Comparison of ENCODE assay signal across 3 fruit fly cellular contexts in the genomic region with DNA sequence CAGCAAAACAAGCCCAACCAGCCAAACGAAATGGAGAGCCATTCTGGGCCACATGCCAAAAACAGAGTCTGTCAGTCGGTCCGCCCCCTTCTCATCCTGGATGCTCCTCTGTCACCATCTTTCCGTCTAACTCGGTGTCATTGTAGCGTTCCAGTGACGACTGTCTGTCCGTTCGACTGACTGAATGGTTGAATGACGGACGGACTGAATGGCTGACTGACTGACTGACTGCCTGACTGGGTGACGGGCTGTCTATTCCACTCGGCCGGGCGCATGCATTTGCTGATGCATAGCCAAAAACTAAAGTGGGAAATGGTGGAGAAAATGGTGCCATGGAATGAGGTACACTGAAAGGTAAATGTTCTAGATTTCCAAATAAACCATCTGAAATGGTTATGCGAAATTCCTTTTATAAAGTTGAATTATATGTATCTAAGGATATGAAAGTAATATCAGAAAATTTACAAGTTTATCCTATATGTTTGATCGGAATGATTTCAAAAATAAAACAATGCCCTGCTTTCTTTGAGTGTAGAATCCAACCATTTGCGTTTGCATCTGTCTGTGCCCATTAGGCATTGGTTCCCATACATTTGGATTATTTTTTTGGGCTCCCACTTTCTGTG.
A peak's percentile ranks its signal among the peaks of the same experiment; 100 is the strongest.
TF ChIP-seq lines count a peak whose summit lies in the region.

No protein-coding gene starts in this region.

- no peak for TF ChIP-seq CTCF in whole organism, embryonic (GFP tag; optimal IDR thresholded peaks at IDR 0.05; lab: Kevin White, UChicago)

TF ChIP-seq in whole organism, embryonic, 481 proteins besides CTCF, POLR2A, EP300 and RAD21 (continues in another document):
- TF ChIP-seq CG14441 (GFP tag; IDR thresholded peaks at IDR 0.05; lab: Robert Waterston, UW) = 0 out of 2 replicates have a peak, but pooled peaks have one; percentile 37
- peak; percentile 47 for TF ChIP-seq CG13424 (tag; optimal IDR thresholded peaks at IDR 0.05; lab: Kevin White, UChicago)
- TF ChIP-seq sna (GFP tag; IDR thresholded peaks at IDR 0.05; lab: Robert Waterston, UW; ENCODE audit: partially characterized antibody) = no peak
- peak; percentile 22 for TF ChIP-seq CG15269 (tag; optimal IDR thresholded peaks at IDR 0.05; lab: Kevin White, UChicago)
- TF ChIP-seq row (GFP tag; IDR thresholded peaks at IDR 0.05; lab: Robert Waterston, UW) = peak; percentile 67
- TF ChIP-seq D (optimal IDR thresholded peaks at IDR 0.05; lab: Kevin White, UChicago) = no peak
- TF ChIP-seq D (GFP tag; optimal IDR thresholded peaks at IDR 0.05; lab: Kevin White, UChicago) = peak; percentile 48
- TF ChIP-seq lab (GFP tag; optimal IDR thresholded peaks at IDR 0.05; lab: Kevin White, UChicago) = peak; percentile 36
- no peak for TF ChIP-seq CG6175 (GFP tag; IDR thresholded peaks at IDR 0.05; lab: Robert Waterston, UW)
- TF ChIP-seq dati (GFP tag; IDR thresholded peaks at IDR 0.05; lab: Robert Waterston, UW) = no peak
- peak; percentile 28; the same call in 1 of the 2 replicates for TF ChIP-seq wor (GFP tag; IDR thresholded peaks at IDR 0.05; lab: Robert Waterston, UW)
- TF ChIP-seq vvl (GFP tag; IDR thresholded peaks at IDR 0.05; lab: Robert Waterston, UW) = 0 out of 2 replicates have a peak, but pooled peaks have one; percentile 10
- peak; percentile 14 for TF ChIP-seq CG1233 (GFP tag; optimal IDR thresholded peaks at IDR 0.05; lab: Kevin White, UChicago)
- peak; percentile 53 for TF ChIP-seq lmd (GFP tag; IDR thresholded peaks at IDR 0.05; lab: Robert Waterston, UW)
- no peak for TF ChIP-seq Hr39 (optimal IDR thresholded peaks at IDR 0.05; lab: Kevin White, UChicago)
- peak; percentile 28; the same call in 1 of the 2 replicates for TF ChIP-seq Rx (GFP tag; IDR thresholded peaks at IDR 0.05; lab: Robert Waterston, UW)
- TF ChIP-seq Oli (tag; optimal IDR thresholded peaks at IDR 0.05; lab: Kevin White, UChicago) = peak; percentile 32
- no peak for TF ChIP-seq pan (optimal IDR thresholded peaks at IDR 0.05; lab: Kevin White, UChicago)
- TF ChIP-seq pan (GFP tag; optimal IDR thresholded peaks at IDR 0.05 in 1 of 2, IDR thresholded peaks at IDR 0.05 in 1 of 2) = peak in 1 of 2 experiments; percentile 51
- no peak for TF ChIP-seq tup (GFP tag; optimal IDR thresholded peaks at IDR 0.05; lab: Kevin White, UChicago)
- peak; percentile 2 for TF ChIP-seq CG4424 (GFP tag; optimal IDR thresholded peaks at IDR 0.05; lab: Kevin White, UChicago)
- TF ChIP-seq chn (GFP tag; optimal IDR thresholded peaks at IDR 0.05; lab: Kevin White, UChicago) = no peak
- no peak for TF ChIP-seq Opbp (GFP tag; IDR thresholded peaks at IDR 0.05; lab: Robert Waterston, UW; ENCODE audit: partially characterized antibody)
- TF ChIP-seq Drgx (GFP tag; IDR thresholded peaks at IDR 0.05; lab: Robert Waterston, UW) = peak; percentile 21; the same call in 1 of the 2 replicates
- peak; percentile 34 for TF ChIP-seq ind (GFP tag; optimal IDR thresholded peaks at IDR 0.05; lab: Kevin White, UChicago)
- peak; percentile 66 for TF ChIP-seq fd96Cb (tag; optimal IDR thresholded peaks at IDR 0.05; lab: Kevin White, UChicago)

TF ChIP-seq in whole organism, prepupa, 60 proteins besides CTCF, POLR2A, EP300 and RAD21 (continues in another document):
- TF ChIP-seq CG6276 (GFP tag; optimal IDR thresholded peaks at IDR 0.05; lab: Kevin White, UChicago) = peak; percentile 42
- no peak for TF ChIP-seq acj6 (GFP tag; optimal IDR thresholded peaks at IDR 0.05; lab: Kevin White, UChicago)
- TF ChIP-seq dsx (GFP tag; optimal IDR thresholded peaks at IDR 0.05; lab: Kevin White, UChicago; ENCODE audit: poor library complexity, severe bottlenecking) = no peak
- TF ChIP-seq CG11902 (GFP tag; optimal IDR thresholded peaks at IDR 0.05; lab: Kevin White, UChicago) = no peak
- TF ChIP-seq CG6854 (GFP tag; optimal IDR thresholded peaks at IDR 0.05; lab: Kevin White, UChicago) = no peak
- no peak for TF ChIP-seq CG4318 (GFP tag; optimal IDR thresholded peaks at IDR 0.05; lab: Kevin White, UChicago)
- TF ChIP-seq achi (GFP tag; optimal IDR thresholded peaks at IDR 0.05; lab: Kevin White, UChicago) = no peak
- TF ChIP-seq CG6792 (GFP tag; optimal IDR thresholded peaks at IDR 0.05; lab: Kevin White, UChicago) = no peak
- no peak for TF ChIP-seq CG7368 (GFP tag; optimal IDR thresholded peaks at IDR 0.05; lab: Kevin White, UChicago)
- no peak for TF ChIP-seq CG1621 (tag; optimal IDR thresholded peaks at IDR 0.05; lab: Kevin White, UChicago)
- TF ChIP-seq Eip78C (GFP tag; lab: Kevin White, UChicago) = peak; percentile 22
- no peak for TF ChIP-seq CG11294 (GFP tag; IDR thresholded peaks at IDR 0.05; lab: Robert Waterston, UW)
- TF ChIP-seq CG3919 (GFP tag; optimal IDR thresholded peaks at IDR 0.05; lab: Kevin White, UChicago) = peak; percentile 15
- TF ChIP-seq esn (GFP tag; optimal IDR thresholded peaks at IDR 0.05; lab: Kevin White, UChicago) = no peak
- TF ChIP-seq CG15336 (GFP tag; IDR thresholded peaks at IDR 0.05; lab: Robert Waterston, UW) = peak; percentile 50
- no peak for TF ChIP-seq CG3032 (tag; optimal IDR thresholded peaks at IDR 0.05; lab: Kevin White, UChicago)
- TF ChIP-seq CG8319 (GFP tag; optimal IDR thresholded peaks at IDR 0.05; lab: Kevin White, UChicago) = no peak
- TF ChIP-seq pdm3 (GFP tag; optimal IDR thresholded peaks at IDR 0.05; lab: Kevin White, UChicago) = no peak
- no peak for TF ChIP-seq CG6808 (GFP tag; optimal IDR thresholded peaks at IDR 0.05; lab: Kevin White, UChicago)
- no peak for TF ChIP-seq OdsH (GFP tag; optimal IDR thresholded peaks at IDR 0.05; lab: Kevin White, UChicago)
- TF ChIP-seq Sox102F (GFP tag; optimal IDR thresholded peaks at IDR 0.05; lab: Kevin White, UChicago) = no peak
- peak; percentile 20 for TF ChIP-seq Hr4 (GFP tag; optimal IDR thresholded peaks at IDR 0.05; lab: Kevin White, UChicago)
- no peak for TF ChIP-seq fd59A (GFP tag; optimal IDR thresholded peaks at IDR 0.05; lab: Kevin White, UChicago)
- TF ChIP-seq CG34406 (GFP tag; optimal IDR thresholded peaks at IDR 0.05; lab: Kevin White, UChicago) = no peak
- TF ChIP-seq topi (GFP tag; optimal IDR thresholded peaks at IDR 0.05; lab: Kevin White, UChicago) = no peak
- TF ChIP-seq salr (GFP tag; optimal IDR thresholded peaks at IDR 0.05; lab: Kevin White, UChicago) = no peak
- no peak for TF ChIP-seq svp (GFP tag; lab: Kevin White, UChicago)
- TF ChIP-seq Hr39 (GFP tag; optimal IDR thresholded peaks at IDR 0.05; lab: Kevin White, UChicago) = no peak
- TF ChIP-seq dac (GFP tag; optimal IDR thresholded peaks at IDR 0.05; lab: Kevin White, UChicago) = no peak
- TF ChIP-seq cyc (GFP tag; optimal IDR thresholded peaks at IDR 0.05; lab: Kevin White, UChicago) = no peak
- TF ChIP-seq fd85E (GFP tag; optimal IDR thresholded peaks at IDR 0.05; lab: Kevin White, UChicago) = no peak
- no peak for TF ChIP-seq Hr38 (GFP tag; optimal IDR thresholded peaks at IDR 0.05; lab: Kevin White, UChicago)

TF ChIP-seq in whole organism, pupa, 21 proteins besides CTCF, POLR2A, EP300 and RAD21:
- TF ChIP-seq rn (GFP tag; IDR thresholded peaks at IDR 0.05; lab: Robert Waterston, UW) = no peak
- 0 out of 3 replicates have a peak, but pooled peaks have one; percentile 26 for TF ChIP-seq fd96Ca (GFP tag; IDR thresholded peaks at IDR 0.05; lab: Robert Waterston, UW)
- TF ChIP-seq CG12605 (GFP tag; IDR thresholded peaks at IDR 0.05; lab: Robert Waterston, UW) = no peak
- TF ChIP-seq CG15710 (tag; optimal IDR thresholded peaks at IDR 0.05; lab: Kevin White, UChicago) = no peak
- no peak for TF ChIP-seq Pif1A (GFP tag; optimal IDR thresholded peaks at IDR 0.05; lab: Kevin White, UChicago)
- no peak for TF ChIP-seq EcR (GFP tag; optimal IDR thresholded peaks at IDR 0.05; lab: Kevin White, UChicago)
- no peak for TF ChIP-seq D1 (tag; optimal IDR thresholded peaks at IDR 0.05; lab: Kevin White, UChicago)
- no peak for TF ChIP-seq CG9948 (tag; optimal IDR thresholded peaks at IDR 0.05; lab: Kevin White, UChicago)
- TF ChIP-seq CG34367 (tag; optimal IDR thresholded peaks at IDR 0.05; lab: Kevin White, UChicago) = no peak
- TF ChIP-seq CG8159 (tag; optimal IDR thresholded peaks at IDR 0.05; lab: Kevin White, UChicago) = no peak
- TF ChIP-seq CG13204 (GFP tag; optimal IDR thresholded peaks at IDR 0.05; lab: Kevin White, UChicago) = no peak
- TF ChIP-seq Snoo (tag; optimal IDR thresholded peaks at IDR 0.05; lab: Kevin White, UChicago) = no peak
- TF ChIP-seq Ets98B (GFP tag; IDR thresholded peaks at IDR 0.05; lab: Robert Waterston, UW) = no peak; the same call in 1 of the 2 replicates
- TF ChIP-seq CG32121 (GFP tag; IDR thresholded peaks at IDR 0.05; lab: Robert Waterston, UW) = peak; percentile 43; the same call in 1 of the 2 replicates
- TF ChIP-seq CG17806 (tag; optimal IDR thresholded peaks at IDR 0.05; lab: Kevin White, UChicago) = no peak
- TF ChIP-seq gl (tag; optimal IDR thresholded peaks at IDR 0.05; lab: Kevin White, UChicago) = no peak
- TF ChIP-seq CG8301 (tag; optimal IDR thresholded peaks at IDR 0.05; lab: Kevin White, UChicago) = peak; percentile 65
- TF ChIP-seq CG4496 (GFP tag; IDR thresholded peaks at IDR 0.05; lab: Robert Waterston, UW) = peak; percentile 51; the same call in 1 of the 3 replicates
- no peak for TF ChIP-seq CG10348 (GFP tag; IDR thresholded peaks at IDR 0.05; lab: Robert Waterston, UW)
- TF ChIP-seq Pif1B (GFP tag; optimal IDR thresholded peaks at IDR 0.05; lab: Kevin White, UChicago) = no peak
- TF ChIP-seq CG14655 (GFP tag; optimal IDR thresholded peaks at IDR 0.05; lab: Kevin White, UChicago) = peak; percentile 65

Comparison
In these comparisons a context has a peak if more than half of its experiments do, and no peak if none do; other contexts are left out.
1. Of the 7 proteins assayed by ChIP-seq in both whole organism, embryonic and whole organism, prepupa: peak only in whole organism, embryonic: Blimp-1 and Sox102F; only in whole organism, prepupa: none; in both: none; in neither: 5.